Worm (Caenorhabditis elegans) whole organism, midembryonic: ENCODE measurements around the gene sri-18.

Source experiments
- T22C8.4 ChIP-seq: fragments of 200-800 bp; sonication (Bioruptor generic); IDR thresholded peaks from 2 replicates; pipeline ENCODE4 v1.3.6; 2022; ENCODE audit warnings: missing genetic modification characterization, missing compliant biosample characterization
- cog-1 ChIP-seq: sonication (generic microtip); optimal IDR thresholded peaks from 2 replicates; lab custom pipeline; 2016; ENCODE audit warnings: missing genetic modification characterization, missing compliant biosample characterization
- klf-2 ChIP-seq: fragments of 200-800 bp; sonication (Bioruptor generic); conservative IDR thresholded peaks from 2 replicates; pipeline ENCODE4 v1.3.6; 2022; ENCODE audit warnings: missing genetic modification reagents, missing genetic modification characterization, missing compliant biosample characterization
- ztf-23 ChIP-seq: fragments of 200-800 bp; sonication (Bioruptor generic); IDR thresholded peaks from 2 replicates; pipeline ENCODE4 v1.3.6; 2022; ENCODE audit warnings: missing genetic modification reagents, missing genetic modification characterization, missing compliant biosample characterization

ce11 chrV:10297099-10297498, 36.7 kb upstream of the sri-18 start, which contains the start of gene B0024.4:
- no peak for TF ChIP-seq T22C8.4
- no peak for TF ChIP-seq ztf-23 (GFP tag; lab: Robert Waterston, UW)
- TF ChIP-seq klf-2 (GFP tag; lab: Robert Waterston, UW) = no peak
- no peak for TF ChIP-seq cog-1 (tag; lab: Kevin White, UChicago)
